Fruit fly (Drosophila melanogaster): ENCODE measurements around the gene CG10947.
A peak's percentile ranks its signal among the peaks of the same experiment; 100 is the strongest.

CG10947 gene

dm6 chr2L:20416754-20417563 lies 2.4 kb upstream of the CG10947 start, which contains the start of the genes CG10949 and Arpc2 (continued):
- no peak for TF ChIP-seq CG16779 (tag; optimal IDR thresholded peaks at IDR 0.05)
- peak; percentile 38 for TF ChIP-seq acj6 (GFP tag; optimal IDR thresholded peaks at IDR 0.05)
- TF ChIP-seq CG8119 (GFP tag; IDR thresholded peaks at IDR 0.05), result 0 out of 3 replicates have a peak, but pooled peaks have one; percentile 35
- TF ChIP-seq vri (GFP tag; optimal IDR thresholded peaks at IDR 0.05), result no peak
- no peak for TF ChIP-seq Sox14 (GFP tag; optimal IDR thresholded peaks at IDR 0.05)
- TF ChIP-seq OdsH (GFP tag; optimal IDR thresholded peaks at IDR 0.05), result peak; percentile 54
- TF ChIP-seq Met (GFP tag; optimal IDR thresholded peaks at IDR 0.05), result peak; percentile 39
- no peak for TF ChIP-seq dac (GFP tag; optimal IDR thresholded peaks at IDR 0.05)
- TF ChIP-seq CG6792 (GFP tag; optimal IDR thresholded peaks at IDR 0.05), result peak; percentile 25
- no peak for TF ChIP-seq Blimp-1 (GFP tag; optimal IDR thresholded peaks at IDR 0.05)
- TF ChIP-seq ss (GFP tag; optimal IDR thresholded peaks at IDR 0.05), result no peak
- no peak for TF ChIP-seq fd85E (GFP tag; optimal IDR thresholded peaks at IDR 0.05)
- TF ChIP-seq Sox15 (GFP tag; optimal IDR thresholded peaks at IDR 0.05), result no peak
- peak; percentile 5 for TF ChIP-seq CG31627 (GFP tag; optimal IDR thresholded peaks at IDR 0.05)
- TF ChIP-seq pdm3 (GFP tag; optimal IDR thresholded peaks at IDR 0.05), result peak; percentile 23
- peak; percentile 34 for TF ChIP-seq CG4318 (GFP tag; optimal IDR thresholded peaks at IDR 0.05)
- no peak for TF ChIP-seq CG6276 (GFP tag; optimal IDR thresholded peaks at IDR 0.05)
- TF ChIP-seq CG6163 (GFP tag; IDR thresholded peaks at IDR 0.05), result no peak
- peak; percentile 43 for TF ChIP-seq Ets96B (tag; optimal IDR thresholded peaks at IDR 0.05)
- TF ChIP-seq CG10631 (GFP tag; optimal IDR thresholded peaks at IDR 0.05), result peak; percentile 74
- no peak for TF ChIP-seq CG8319 (GFP tag; optimal IDR thresholded peaks at IDR 0.05)
- TF ChIP-seq Eip75B (GFP tag; optimal IDR thresholded peaks at IDR 0.05), result no peak
- no peak for TF ChIP-seq CG6854 (GFP tag; optimal IDR thresholded peaks at IDR 0.05)

dm6 chr2L:20413826-20414225 lies 774 bp downstream of the CG10947 start:
- TF ChIP-seq Sox102F (GFP tag; optimal IDR thresholded peaks at IDR 0.05) (no peak), CG3919 (GFP tag; optimal IDR thresholded peaks at IDR 0.05) (no peak), Sox15 (GFP tag; optimal IDR thresholded peaks at IDR 0.05) (no peak), CG6163 (GFP tag; IDR thresholded peaks at IDR 0.05) (no peak), CG7368 (GFP tag; optimal IDR thresholded peaks at IDR 0.05) (no peak), dac (GFP tag; optimal IDR thresholded peaks at IDR 0.05) (no peak), vri (GFP tag; optimal IDR thresholded peaks at IDR 0.05) (no peak), ss (GFP tag; optimal IDR thresholded peaks at IDR 0.05) (no peak), Hr38 (GFP tag; optimal IDR thresholded peaks at IDR 0.05) (no peak), CG10631 (GFP tag; optimal IDR thresholded peaks at IDR 0.05) (no peak), CG8632 (GFP tag; optimal IDR thresholded peaks at IDR 0.05) (no peak)

- TF ChIP-seq Ets21C (GFP tag; optimal IDR thresholded peaks at IDR 0.05) (no peak), CG32006 (GFP tag; optimal IDR thresholded peaks at IDR 0.05) (peak; percentile 32), Eip78C (GFP tag) (peak; percentile 52)
These were observed 13.2 kb downstream of the CG10947 start for dm6 chr2L:20401408-20401807.

- no peak for TF ChIP-seq Hr4 (GFP tag; optimal IDR thresholded peaks at IDR 0.05)
- TF ChIP-seq CG6276 (GFP tag; optimal IDR thresholded peaks at IDR 0.05), result no peak
- TF ChIP-seq Met (GFP tag; optimal IDR thresholded peaks at IDR 0.05), result no peak
- TF ChIP-seq dac (GFP tag; optimal IDR thresholded peaks at IDR 0.05), result no peak
- no peak for TF ChIP-seq esn (GFP tag; optimal IDR thresholded peaks at IDR 0.05)
- TF ChIP-seq CG31627 (GFP tag; optimal IDR thresholded peaks at IDR 0.05), result no peak
- no peak for TF ChIP-seq Hr38 (GFP tag; optimal IDR thresholded peaks at IDR 0.05)
These were observed 13.7 kb downstream of the CG10947 start for dm6 chr2L:20400875-20401274.

dm6 chr2L:20399239-20399638 lies 15.4 kb downstream of the CG10947 start:
- TF ChIP-seq CG8319 (GFP tag; optimal IDR thresholded peaks at IDR 0.05), result no peak
- TF ChIP-seq svp (GFP tag), result peak; percentile 96
- no peak for TF ChIP-seq CG10631 (GFP tag; optimal IDR thresholded peaks at IDR 0.05)
- TF ChIP-seq CG6854 (GFP tag; optimal IDR thresholded peaks at IDR 0.05), result no peak
- TF ChIP-seq CG7368 (GFP tag; optimal IDR thresholded peaks at IDR 0.05), result no peak
- no peak for TF ChIP-seq CG11762 (GFP tag; optimal IDR thresholded peaks at IDR 0.05; ENCODE audit: insufficient read depth)
- no peak for TF ChIP-seq CG9139 (GFP tag; optimal IDR thresholded peaks at IDR 0.05)
- TF ChIP-seq eg (GFP tag; IDR thresholded peaks at IDR 0.05), result no peak
- TF ChIP-seq CG6276 (GFP tag; optimal IDR thresholded peaks at IDR 0.05), result no peak
- peak; percentile 16 for TF ChIP-seq Eip78C (GFP tag)
- TF ChIP-seq Sox102F (GFP tag; optimal IDR thresholded peaks at IDR 0.05), result no peak
- TF ChIP-seq ss (GFP tag; optimal IDR thresholded peaks at IDR 0.05), result no peak
- no peak for TF ChIP-seq OdsH (GFP tag; optimal IDR thresholded peaks at IDR 0.05)
- no peak for TF ChIP-seq CG34406 (GFP tag; optimal IDR thresholded peaks at IDR 0.05)
- TF ChIP-seq CG10669 (GFP tag; optimal IDR thresholded peaks at IDR 0.05), result no peak
- TF ChIP-seq Sox15 (GFP tag; optimal IDR thresholded peaks at IDR 0.05), result no peak
- no peak for TF ChIP-seq CG11902 (GFP tag; optimal IDR thresholded peaks at IDR 0.05)
- no peak for TF ChIP-seq Lpt (GFP tag; optimal IDR thresholded peaks at IDR 0.05)
- no peak for TF ChIP-seq CG6792 (GFP tag; optimal IDR thresholded peaks at IDR 0.05)
- no peak for TF ChIP-seq vri (GFP tag; optimal IDR thresholded peaks at IDR 0.05)
- no peak for TF ChIP-seq Hr38 (GFP tag; optimal IDR thresholded peaks at IDR 0.05)
